Fruit fly (Drosophila melanogaster) whole organism: ENCODE data around the gene CG17187.

Experiments used
- CG8478 ChIP-seq: fragments of >200 bp; optimal IDR thresholded peaks from 2 replicates; lab custom pipeline; 2018; ENCODE audit warnings: inconsistent platforms
- Dll ChIP-seq: fragments of >200 bp; optimal IDR thresholded peaks from 2 replicates; lab custom pipeline; 2017
- pan ChIP-seq: fragments of >200 bp; optimal IDR thresholded peaks from 2 replicates; lab custom pipeline; 2017
- psq ChIP-seq: fragments of >200 bp; optimal IDR thresholded peaks from 2 replicates; lab custom pipeline; 2017
- usp ChIP-seq: fragments of >200 bp; optimal IDR thresholded peaks from 2 replicates; lab custom pipeline; 2017; ENCODE audit warnings: missing biosample characterization, missing genetic modification characterization, mixed read lengths

- TF ChIP-seq psq (lab: Kevin White, UChicago) (no peak), pan (peak; percentile 95), usp (GFP tag; lab: Kevin White, UChicago) (no peak), Dll (lab: Kevin White, UChicago) (no peak), CG8478 (no peak)
Observed at dm6 chr3R:11226496-11226895, 5.2 kb downstream of the CG17187 start, which contains the start of gene CG17726.
